Worm (Caenorhabditis elegans) whole organism, L4 larva: ENCODE data around the gene dep-1.
A peak's percentile ranks its signal among the peaks of the same experiment; 100 is the strongest.

Source experiments
- D1046.2 ChIP-seq: fragments of 200-800 bp; sonication (Bioruptor generic); IDR thresholded peaks from 2 replicates; pipeline ENCODE4 v1.3.6; 2022; ENCODE audit warnings: missing genetic modification characterization, missing compliant biosample characterization
- F26F4.8 ChIP-seq: fragments of 200-800 bp; sonication (Bioruptor generic); conservative IDR thresholded peaks from 2 replicates; pipeline ENCODE4 v1.3.6; 2022; ENCODE audit warnings: missing genetic modification characterization, missing compliant biosample characterization
- F37D6.2 ChIP-seq: sonication (generic microtip); optimal IDR thresholded peaks from 2 replicates; lab custom pipeline; 2016; ENCODE audit warnings: mild to moderate bottlenecking, missing genetic modification characterization, missing compliant biosample characterization
- R02D3.7 ChIP-seq: fragments of 150-350 bp; sonication (generic microtip); optimal IDR thresholded peaks from 3 replicates; lab custom pipeline; 2014; ENCODE audit warnings: missing biosample characterization, missing genetic modification characterization
- T20F7.1 ChIP-seq: fragments of 200-800 bp; sonication (Bioruptor generic); optimal IDR thresholded peaks from 2 replicates; lab custom pipeline; 2018; ENCODE audit warnings: mild to moderate bottlenecking, missing genetic modification characterization, missing compliant biosample characterization
- Y48G9A.11 ChIP-seq: fragments of 200-800 bp; sonication (Bioruptor generic); IDR thresholded peaks from 2 replicates; pipeline ENCODE4 v1.3.6; 2022; ENCODE audit warnings: missing genetic modification reagents, missing genetic modification characterization, missing compliant biosample characterization
- Y5F2A.4 ChIP-seq: fragments of 200-800 bp; sonication (Bioruptor generic); optimal IDR thresholded peaks from 2 replicates; lab custom pipeline; 2018; ENCODE audit warnings: mild to moderate bottlenecking, missing genetic modification characterization, missing compliant biosample characterization
- aha-1 ChIP-seq: fragments of 150-350 bp; peaks from one replicate; lab custom pipeline; 2014; ENCODE audit warnings: missing biosample characterization, missing genetic modification characterization
- aly-2 ChIP-seq: sonication (generic microtip); optimal IDR thresholded peaks from 2 replicates; lab custom pipeline; 2018; ENCODE audit warnings: missing biosample characterization, missing genetic modification characterization
- arid-1 ChIP-seq: fragments of 200-800 bp; sonication (Bioruptor generic); conservative IDR thresholded peaks from 2 replicates; pipeline ENCODE4 v1.3.6; 2022; ENCODE audit warnings: missing genetic modification reagents, missing genetic modification characterization, missing compliant biosample characterization
- ceh-32 ChIP-seq: sonication (generic microtip); optimal IDR thresholded peaks from 2 replicates; lab custom pipeline; 2016; ENCODE audit warnings: mild to moderate bottlenecking, missing genetic modification characterization, missing compliant biosample characterization; ENCODE audit not compliant: poor library complexity
- ceh-44 ChIP-seq: fragments of 200-800 bp; sonication (Bioruptor generic); IDR thresholded peaks from 2 replicates; pipeline ENCODE4 v1.3.6; 2022; ENCODE audit warnings: missing genetic modification reagents, missing genetic modification characterization, missing compliant biosample characterization
- ctbp-1 ChIP-seq: fragments of 200-800 bp; sonication (Bioruptor generic); IDR thresholded peaks from 2 replicates; pipeline ENCODE4 v1.3.6; 2022; ENCODE audit warnings: missing genetic modification reagents, missing genetic modification characterization, missing compliant biosample characterization
- daf-16 ChIP-seq, 3 experiments: sonication (generic microtip); optimal IDR thresholded peaks; 2 replicates each; lab custom pipeline; 2016 to 2017; ENCODE audit warnings: missing genetic modification characterization in 3 of 3, missing genetic modification reagents in 3 of 3, mild to moderate bottlenecking in 2 of 3, missing compliant biosample characterization in 2 of 3, missing biosample characterization in 1 of 3, moderate library complexity in 1 of 3
- daf-19 ChIP-seq: fragments of 200-800 bp; sonication (Bioruptor generic); conservative IDR thresholded peaks from 2 replicates; pipeline ENCODE4 v1.3.6; 2022; ENCODE audit warnings: missing genetic modification characterization, missing compliant biosample characterization
- dmd-6 ChIP-seq: fragments of 200-800 bp; sonication (Bioruptor generic); IDR thresholded peaks from 2 replicates; pipeline ENCODE4 v1.3.6; 2022; ENCODE audit warnings: missing genetic modification reagents, missing genetic modification characterization, missing compliant biosample characterization
- dmd-8 ChIP-seq: fragments of 200-800 bp; sonication (Bioruptor generic); IDR thresholded peaks from 2 replicates; pipeline ENCODE4 v1.3.6; 2022; ENCODE audit warnings: missing genetic modification characterization, missing compliant biosample characterization
- dmd-9 ChIP-seq: fragments of 200-800 bp; sonication (Bioruptor generic); IDR thresholded peaks from 2 replicates; pipeline ENCODE4 v1.3.6; 2022; ENCODE audit warnings: missing genetic modification reagents, missing genetic modification characterization, missing compliant biosample characterization
- dpl-1 ChIP-seq: fragments of 150-350 bp; optimal IDR thresholded peaks from 2 replicates; lab custom pipeline; 2014; ENCODE audit warnings: missing biosample characterization, missing genetic modification reagents, missing genetic modification characterization
- dve-1 ChIP-seq: sonication (generic microtip); optimal IDR thresholded peaks from 2 replicates; lab custom pipeline; 2017; ENCODE audit warnings: antibody characterized with exemption, mild to moderate bottlenecking, missing genetic modification characterization, missing compliant biosample characterization; ENCODE audit not compliant: insufficient read depth
- egl-27 ChIP-seq: sonication (generic microtip); optimal IDR thresholded peaks from 3 replicates; lab custom pipeline; 2017; ENCODE audit warnings: missing biosample characterization, missing genetic modification reagents, missing genetic modification characterization
- fos-1 ChIP-seq: fragments of 150-350 bp; optimal IDR thresholded peaks from 2 replicates; lab custom pipeline; 2014; ENCODE audit warnings: missing biosample characterization, missing genetic modification characterization
- gei-8 ChIP-seq: fragments of 200-800 bp; sonication (Bioruptor generic); optimal IDR thresholded peaks from 2 replicates; lab custom pipeline; 2018; ENCODE audit warnings: mild to moderate bottlenecking, missing genetic modification characterization, missing compliant biosample characterization
- hlh-11 ChIP-seq: fragments of 200-800 bp; sonication (Bioruptor generic); optimal IDR thresholded peaks from 2 replicates; lab custom pipeline; 2018; ENCODE audit warnings: mild to moderate bottlenecking, missing genetic modification characterization, missing compliant biosample characterization
- hlh-30 ChIP-seq: sonication (generic microtip); optimal IDR thresholded peaks from 2 replicates; lab custom pipeline; 2017; ENCODE audit warnings: antibody characterized with exemption, mild to moderate bottlenecking, missing genetic modification characterization, missing compliant biosample characterization; ENCODE audit not compliant: insufficient read depth
- jun-1 ChIP-seq: fragments of 150-350 bp; optimal IDR thresholded peaks from 2 replicates; lab custom pipeline; 2014; ENCODE audit warnings: missing biosample characterization, missing genetic modification reagents, missing genetic modification characterization
- lim-7 ChIP-seq: fragments of 200-800 bp; sonication (Bioruptor generic); IDR thresholded peaks from 2 replicates; pipeline ENCODE4 v1.3.6; 2022; ENCODE audit warnings: missing genetic modification characterization, missing compliant biosample characterization
- lin-15B ChIP-seq: fragments of 150-350 bp; sonication (generic microtip); optimal IDR thresholded peaks from 3 replicates; lab custom pipeline; 2014; ENCODE audit warnings: missing biosample characterization, missing genetic modification characterization
- lin-29 ChIP-seq: fragments of 200-800 bp; sonication (Bioruptor generic); IDR thresholded peaks from 2 replicates; pipeline ENCODE4 v1.3.6; 2022; ENCODE audit warnings: missing genetic modification reagents, missing genetic modification characterization, missing compliant biosample characterization
- lsy-2 ChIP-seq, 2 experiments: fragments of 150-350 bp in 1 of 2; sonication (generic microtip) in 1 of 2; optimal IDR thresholded peaks; 2 replicates each; lab custom pipeline; 2014 to 2017; ENCODE audit warnings: missing biosample characterization in 2 of 2, missing genetic modification characterization in 2 of 2
- madf-9 ChIP-seq: fragments of 200-800 bp; sonication (Bioruptor generic); conservative IDR thresholded peaks from 2 replicates; pipeline ENCODE4 v1.3.6; 2022; ENCODE audit warnings: missing genetic modification reagents, missing genetic modification characterization, missing compliant biosample characterization
- mdl-1 ChIP-seq, 2 experiments: fragments of 150-350 bp in 1 of 2; sonication (generic microtip) in 1 of 2; optimal IDR thresholded peaks; 2 replicates each; lab custom pipeline; 2014 to 2017; ENCODE audit warnings: missing biosample characterization in 2 of 2, missing genetic modification characterization in 2 of 2
- mdt-29 ChIP-seq: fragments of 200-800 bp; sonication (Bioruptor generic); IDR thresholded peaks from 2 replicates; pipeline ENCODE4 v1.3.6; 2022; ENCODE audit warnings: missing genetic modification reagents, missing genetic modification characterization, missing compliant biosample characterization
- mep-1 ChIP-seq: fragments of 150-350 bp; sonication (generic microtip); optimal IDR thresholded peaks from 3 replicates; lab custom pipeline; 2014; ENCODE audit warnings: missing biosample characterization, missing genetic modification characterization
- mxl-2 ChIP-seq: fragments of 200-800 bp; sonication (Bioruptor generic); conservative IDR thresholded peaks from 2 replicates; pipeline ENCODE4 v1.3.6; 2022; ENCODE audit warnings: missing genetic modification reagents, missing genetic modification characterization, missing compliant biosample characterization
- mxl-3 ChIP-seq: fragments of 200-800 bp; sonication (Bioruptor generic); optimal IDR thresholded peaks from 2 replicates; lab custom pipeline; 2018; ENCODE audit warnings: mild to moderate bottlenecking, missing genetic modification characterization, missing compliant biosample characterization
- nhr-102 ChIP-seq: sonication (generic microtip); optimal IDR thresholded peaks from 2 replicates; lab custom pipeline; 2016; ENCODE audit warnings: mild to moderate bottlenecking, missing genetic modification characterization, moderate library complexity, missing compliant biosample characterization
- nhr-28 ChIP-seq: fragments of 150-350 bp; optimal IDR thresholded peaks from 2 replicates; lab custom pipeline; 2014; ENCODE audit warnings: missing biosample characterization, missing genetic modification characterization
- nhr-48 ChIP-seq: sonication (generic microtip); optimal IDR thresholded peaks from 2 replicates; lab custom pipeline; 2016; ENCODE audit warnings: mild to moderate bottlenecking, missing genetic modification characterization, missing compliant biosample characterization
- nhr-77 ChIP-seq: fragments of 150-350 bp; optimal IDR thresholded peaks from 2 replicates; lab custom pipeline; 2014; ENCODE audit warnings: missing biosample characterization, missing genetic modification characterization
- pqm-1 ChIP-seq: sonication (generic microtip); optimal IDR thresholded peaks from 2 replicates; lab custom pipeline; 2017; ENCODE audit warnings: missing biosample characterization, missing genetic modification characterization
- snpc-1.2 ChIP-seq: fragments of 200-800 bp; sonication (Bioruptor generic); IDR thresholded peaks from 2 replicates; pipeline ENCODE4 v1.3.6; 2022; ENCODE audit warnings: missing genetic modification reagents, missing genetic modification characterization, missing compliant biosample characterization
- spr-1 ChIP-seq: sonication (generic microtip); optimal IDR thresholded peaks from 2 replicates; lab custom pipeline; 2016; ENCODE audit warnings: mild to moderate bottlenecking, missing genetic modification characterization, missing compliant biosample characterization
- tag-97 ChIP-seq: fragments of 200-800 bp; sonication (Bioruptor generic); IDR thresholded peaks from 2 replicates; pipeline ENCODE4 v1.3.6; 2022; ENCODE audit warnings: missing genetic modification characterization, missing compliant biosample characterization
- tra-1 ChIP-seq: fragments of 200-800 bp; sonication (Bioruptor generic); IDR thresholded peaks from 2 replicates; pipeline ENCODE4 v1.3.6; 2022; ENCODE audit warnings: missing genetic modification reagents, missing genetic modification characterization, missing compliant biosample characterization
- unc-39 ChIP-seq: sonication (generic microtip); optimal IDR thresholded peaks from 2 replicates; lab custom pipeline; 2017; ENCODE audit warnings: missing biosample characterization, missing genetic modification characterization
- unc-62 ChIP-seq, 3 experiments: fragments of 150-350 bp in 1 of 3; sonication (generic microtip); optimal IDR thresholded peaks in 2 of 3; peaks in 1 of 3; 1 replicate in 1 of 3; 2 replicates in 2 of 3; lab custom pipeline; 2014 to 2017; ENCODE audit warnings: missing biosample characterization in 3 of 3, missing genetic modification characterization in 3 of 3, missing genetic modification reagents in 3 of 3, missing genotype in 1 of 3
- zfp-2 ChIP-seq: sonication (generic microtip); optimal IDR thresholded peaks from 2 replicates; lab custom pipeline; 2016; ENCODE audit warnings: mild to moderate bottlenecking, missing genetic modification characterization, missing compliant biosample characterization
- ztf-11 ChIP-seq: fragments of 150-350 bp; optimal IDR thresholded peaks from 2 replicates; lab custom pipeline; 2014; ENCODE audit warnings: missing biosample characterization, missing genetic modification characterization
- ztf-7 ChIP-seq: fragments of 150-350 bp; optimal IDR thresholded peaks from 2 replicates; lab custom pipeline; 2014; ENCODE audit warnings: missing biosample characterization, missing genetic modification characterization

Gene dep-1

ce11 chrII:9061557-9062183, 42.1 kb upstream of the dep-1 start (continued):
- peak; percentile 35 for TF ChIP-seq dpl-1 (GFP tag; lab: Kevin White, UChicago)
- TF ChIP-seq hlh-11 (tag; lab: Kevin White, UChicago), result peak; percentile 92
- TF ChIP-seq ztf-11 (tag; lab: Kevin White, UChicago), result no peak
- TF ChIP-seq madf-9, result no peak
- TF ChIP-seq mxl-3 (GFP tag; lab: Kevin White, UChicago), result peak; percentile 5
- TF ChIP-seq F26F4.8 (GFP tag; lab: Robert Waterston, UW), result no peak
- no peak for TF ChIP-seq pqm-1 (tag; lab: Kevin White, UChicago)
- TF ChIP-seq dmd-9, result no peak
- TF ChIP-seq dmd-8, result no peak
- TF ChIP-seq lin-29 (GFP tag; lab: Robert Waterston, UW), result no peak
- TF ChIP-seq gei-8 (GFP tag; lab: Kevin White, UChicago), result no peak
- peak; percentile 89 for TF ChIP-seq mep-1 (tag; lab: Kevin White, UChicago)
- no peak for TF ChIP-seq lim-7 (GFP tag; lab: Robert Waterston, UW)
- no peak for TF ChIP-seq R02D3.7 (tag; lab: Kevin White, UChicago)
- peak; percentile 71 for TF ChIP-seq hlh-30 (tag; lab: Kevin White, UChicago)
- TF ChIP-seq jun-1 (tag; lab: Kevin White, UChicago), result no peak
- no peak for TF ChIP-seq zfp-2 (tag; lab: Kevin White, UChicago)
- TF ChIP-seq aly-2, result no peak
- peak; percentile 3 for TF ChIP-seq egl-27
- no peak for TF ChIP-seq tag-97
- TF ChIP-seq lsy-2 (tag; optimal IDR thresholded peaks at IDR 0.05; lab: Kevin White, UChicago), result peak; percentile 72 to 76
- peak; percentile 63 for TF ChIP-seq nhr-28
- TF ChIP-seq ceh-32 (tag; lab: Kevin White, UChicago), result peak; percentile 7
- TF ChIP-seq Y5F2A.4 (GFP tag; lab: Kevin White, UChicago), result no peak
- TF ChIP-seq unc-62 (GFP tag; optimal IDR thresholded peaks at IDR 0.05 in 1 of 2; lab: Kevin White, UChicago), result no peak
- TF ChIP-seq unc-62 (tag; optimal IDR thresholded peaks at IDR 0.05; lab: Kevin White, UChicago), result no peak
- peak; percentile 82 for TF ChIP-seq dve-1 (tag; lab: Kevin White, UChicago)
- peak; percentile 68 for TF ChIP-seq nhr-77 (tag; lab: Kevin White, UChicago)
- TF ChIP-seq Y48G9A.11, result no peak
- no peak for TF ChIP-seq mxl-2
- TF ChIP-seq fos-1 (tag; lab: Kevin White, UChicago), result no peak
- peak; percentile 20 for TF ChIP-seq nhr-102
- TF ChIP-seq mdt-29 (GFP tag; lab: Robert Waterston, UW), result no peak
- no peak for TF ChIP-seq spr-1 (tag; lab: Kevin White, UChicago)
- TF ChIP-seq unc-39, result no peak
- peak; percentile 50 to 69 for TF ChIP-seq mdl-1 (tag; optimal IDR thresholded peaks at IDR 0.05; lab: Kevin White, UChicago)
- no peak for TF ChIP-seq ceh-44
- TF ChIP-seq dmd-6 (GFP tag; lab: Robert Waterston, UW), result peak; percentile 69
- TF ChIP-seq T20F7.1 (GFP tag; lab: Kevin White, UChicago), result peak; percentile 52
- TF ChIP-seq F37D6.2 (tag; lab: Kevin White, UChicago), result peak; percentile 66
- TF ChIP-seq lin-15B, result no peak
- TF ChIP-seq aha-1 (tag; lab: Kevin White, UChicago), result peak; percentile 97
- TF ChIP-seq snpc-1.2 (GFP tag; lab: Robert Waterston, UW), result 0 out of 2 replicates have a peak, but pooled peaks have one; percentile 28
- peak; percentile 43 for TF ChIP-seq nhr-48 (tag; lab: Kevin White, UChicago)
- TF ChIP-seq ctbp-1, result peak; percentile 71
- peak; percentile 72; the same call in 1 of the 2 replicates for TF ChIP-seq daf-19 (GFP tag; lab: Robert Waterston, UW)
- no peak for TF ChIP-seq D1046.2 (GFP tag; lab: Robert Waterston, UW)
- no peak for TF ChIP-seq ztf-7 (tag; lab: Kevin White, UChicago)
- peak in 1 of 2 experiments; percentile 26 for TF ChIP-seq daf-16 (GFP tag; optimal IDR thresholded peaks at IDR 0.05; lab: Kevin White, UChicago)
- TF ChIP-seq daf-16 (tag; optimal IDR thresholded peaks at IDR 0.05; lab: Kevin White, UChicago), result peak; percentile 48
- TF ChIP-seq arid-1 (GFP tag; lab: Robert Waterston, UW), result peak; percentile 28; the same call in 1 of the 2 replicates
- TF ChIP-seq tra-1 (GFP tag; lab: Robert Waterston, UW), result peak; percentile 53
